Worm (Caenorhabditis elegans): Measurements from ENCODE around the gene Y37E11B.5.

ce11 chrIV:3552933-3553332, 45.4 kb downstream of the Y37E11B.5 start:
- TF ChIP-seq flt-1 (GFP tag; IDR thresholded peaks at IDR 0.05) (no peak), ztf-23 (GFP tag; IDR thresholded peaks at IDR 0.05) (no peak), tab-1 (GFP tag; IDR thresholded peaks at IDR 0.05) (no peak), klf-2 (GFP tag; conservative IDR thresholded peaks at IDR 0.05) (no peak), T22C8.4 (GFP tag; IDR thresholded peaks at IDR 0.05) (no peak), ref-1 (GFP tag; conservative IDR thresholded peaks at IDR 0.05) (no peak), cog-1 (tag; optimal IDR thresholded peaks at IDR 0.05) (no peak), med-1 (GFP tag; optimal IDR thresholded peaks at IDR 0.05; ENCODE audit: insufficient read depth) (no peak), ztf-29 (GFP tag; IDR thresholded peaks at IDR 0.05) (no peak)
